Fruit fly (Drosophila melanogaster) whole organism, wandering third instar larva: Measurements from ENCODE around the gene Nak.

ENCODE experiments used
- OdsH ChIP-seq: fragments of 200-800 bp; sonication (Bioruptor generic); optimal IDR thresholded peaks from 2 replicates; lab custom pipeline; 2016; ENCODE audit warnings: missing biosample characterization, mild to moderate bottlenecking, missing genetic modification characterization
- dsf ChIP-seq: sonication (Bioruptor generic); optimal IDR thresholded peaks from 2 replicates; lab custom pipeline; 2016; ENCODE audit warnings: missing biosample characterization, missing genetic modification characterization, borderline replicate concordance
- lola ChIP-seq: fragments of >200 bp; optimal IDR thresholded peaks from 2 replicates; lab custom pipeline; 2017; ENCODE audit warnings: missing biosample characterization, missing genetic modification characterization
- usp ChIP-seq: fragments of >200 bp; optimal IDR thresholded peaks from 2 replicates; lab custom pipeline; 2017; ENCODE audit warnings: missing biosample characterization, missing genetic modification characterization

DNA sequence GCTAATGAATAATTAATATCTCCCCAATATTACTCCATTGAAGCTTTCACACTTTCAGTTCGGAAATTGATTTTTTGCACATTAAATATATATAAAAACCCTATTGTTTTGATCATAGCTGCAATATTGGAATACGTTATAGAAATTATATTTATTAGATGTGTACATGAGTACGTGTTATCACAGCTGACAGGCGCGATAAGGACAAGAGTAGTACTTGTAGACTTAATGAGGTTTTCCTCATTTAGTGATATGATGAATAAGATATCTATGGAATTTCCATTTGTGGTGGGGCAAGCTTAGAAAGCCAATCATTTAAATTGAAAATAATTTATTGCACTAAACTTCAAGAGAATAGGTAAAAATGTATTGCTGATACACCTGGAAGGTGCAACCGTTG, 33.9 kb upstream of the Nak start:
- no peak for TF ChIP-seq usp (GFP tag; lab: Kevin White, UChicago)
- TF ChIP-seq dsf (GFP tag; lab: Kevin White, UChicago), result no peak
- no peak for TF ChIP-seq OdsH
- no peak for TF ChIP-seq lola (GFP tag; lab: Kevin White, UChicago)
